Worm (Caenorhabditis elegans): ENCODE measurements around the gene spe-6.

ce11 chrIII:11457911-11458310, 47.4 kb upstream of the spe-6 start:
- no peak for TF ChIP-seq med-1 (GFP tag; optimal IDR thresholded peaks at IDR 0.05; ENCODE audit: insufficient read depth)
- TF ChIP-seq T22C8.4 (GFP tag; IDR thresholded peaks at IDR 0.05), result no peak
